Fruit fly (Drosophila melanogaster) whole organism, embryonic: Measurements from ENCODE around the gene Mlp84B.

ENCODE experiments used
- ATbp ChIP-seq: fragments of 200-800 bp; sonication (Bioruptor generic); optimal IDR thresholded peaks from 2 replicates; lab custom pipeline; 2017; ENCODE audit warnings: missing biosample characterization, mild to moderate bottlenecking, missing genetic modification characterization, missing genetic modification reagents
- Asciz ChIP-seq: fragments of 200-800 bp; sonication (Bioruptor generic); optimal IDR thresholded peaks from 2 replicates; lab custom pipeline; 2017; ENCODE audit warnings: missing biosample characterization, mild to moderate bottlenecking, missing genetic modification characterization, missing genetic modification reagents
- Atf6 ChIP-seq: fragments of 200-800 bp; sonication (Bioruptor generic); IDR thresholded peaks from 2 replicates; pipeline ENCODE4 v1.3.6; 2022; ENCODE audit warnings: missing biosample characterization, missing genetic modification characterization
- CG10321 ChIP-seq: fragments of 200-800 bp; sonication (Bioruptor generic); IDR thresholded peaks from 2 replicates; pipeline ENCODE4 v1.3.6; 2022; ENCODE audit warnings: missing biosample characterization, missing genetic modification characterization
- CG10959 ChIP-seq: fragments of 200-800 bp; sonication (Bioruptor generic); IDR thresholded peaks from 2 replicates; pipeline ENCODE4 v1.3.6; 2022; ENCODE audit warnings: missing biosample characterization, missing genetic modification characterization
- CG11085 ChIP-seq: fragments of 200-800 bp; sonication (Bioruptor generic); IDR thresholded peaks from 2 replicates; pipeline ENCODE4 v1.3.6; 2022; ENCODE audit warnings: missing biosample characterization, missing genetic modification characterization
- CG11398 ChIP-seq: fragments of 200-800 bp; sonication (Bioruptor generic); optimal IDR thresholded peaks from 2 replicates; lab custom pipeline; 2016; ENCODE audit warnings: missing biosample characterization, missing genetic modification characterization
- CG11695 ChIP-seq: fragments of 200-800 bp; sonication (Bioruptor generic); IDR thresholded peaks from 3 replicates; pipeline ENCODE4 v1.3.6; 2022; ENCODE audit warnings: missing biosample characterization, missing genetic modification characterization
- CG1602 ChIP-seq: fragments of 200-800 bp; sonication (Bioruptor generic); optimal IDR thresholded peaks from 3 replicates; lab custom pipeline; 2016; ENCODE audit warnings: missing biosample characterization, missing genetic modification characterization
- CG16779 ChIP-seq: fragments of 200-800 bp; sonication (Bioruptor generic); IDR thresholded peaks from 2 replicates; pipeline ENCODE4 v1.3.6; 2022; ENCODE audit warnings: missing biosample characterization, missing genetic modification characterization
- CG16815 ChIP-seq: fragments of 200-800 bp; sonication (Bioruptor generic); optimal IDR thresholded peaks from 3 replicates; lab custom pipeline; 2017; ENCODE audit warnings: missing biosample characterization, mild to moderate bottlenecking, missing genetic modification characterization
- CG17568 ChIP-seq: fragments of 200-800 bp; sonication (Bioruptor generic); optimal IDR thresholded peaks from 2 replicates; lab custom pipeline; 2018; ENCODE audit warnings: missing biosample characterization, mild to moderate bottlenecking, missing genetic modification characterization, moderate library complexity
- CG17829 ChIP-seq: fragments of 200-800 bp; optimal IDR thresholded peaks from 2 replicates; lab custom pipeline; 2019; ENCODE audit warnings: missing biosample characterization, mild to moderate bottlenecking, missing genetic modification characterization, moderate library complexity
- CG2712 ChIP-seq: fragments of 200-800 bp; optimal IDR thresholded peaks from 3 replicates; lab custom pipeline; 2019; ENCODE audit warnings: missing biosample characterization, mild to moderate bottlenecking, missing genetic modification characterization, moderate library complexity
- CG31441 ChIP-seq: fragments of 200-800 bp; sonication (Bioruptor generic); IDR thresholded peaks from 2 replicates; pipeline ENCODE4 v1.3.6; 2022; ENCODE audit warnings: missing biosample characterization, missing genetic modification characterization
- CG3838 ChIP-seq: fragments of 200-800 bp; sonication (Bioruptor generic); optimal IDR thresholded peaks from 3 replicates; lab custom pipeline; 2016; ENCODE audit warnings: missing biosample characterization, missing genetic modification characterization
- CG4820 ChIP-seq: fragments of 200-800 bp; sonication (Bioruptor generic); optimal IDR thresholded peaks from 3 replicates; lab custom pipeline; 2016; ENCODE audit warnings: missing biosample characterization, missing genetic modification characterization
- CG7556 ChIP-seq: fragments of 200-800 bp; sonication (Bioruptor generic); optimal IDR thresholded peaks from 2 replicates; lab custom pipeline; 2017; ENCODE audit warnings: missing biosample characterization, mild to moderate bottlenecking, missing genetic modification characterization
- CG7786 ChIP-seq: fragments of 200-800 bp; sonication (Bioruptor generic); optimal IDR thresholded peaks from 2 replicates; lab custom pipeline; 2016; ENCODE audit warnings: missing biosample characterization, missing genetic modification characterization
- CG8290 ChIP-seq, 3 experiments: fragments of 200-800 bp; sonication (Bioruptor generic); optimal IDR thresholded peaks; 2 replicates each; lab custom pipeline; 2016 to 2019; ENCODE audit warnings: missing biosample characterization in 3 of 3, missing genetic modification characterization in 3 of 3, mild to moderate bottlenecking in 2 of 3, moderate library complexity in 1 of 3
- CG8924 ChIP-seq: fragments of 200-800 bp; optimal IDR thresholded peaks from 3 replicates; lab custom pipeline; 2019; ENCODE audit warnings: missing biosample characterization, mild to moderate bottlenecking, missing genetic modification characterization, moderate library complexity
- Dip2 ChIP-seq: fragments of 200-800 bp; sonication (Bioruptor generic); IDR thresholded peaks from 2 replicates; pipeline ENCODE4 v1.3.6; 2022; ENCODE audit warnings: missing biosample characterization, missing genetic modification characterization
- Dref ChIP-seq: fragments of 200-800 bp; sonication (Bioruptor generic); IDR thresholded peaks from 2 replicates; pipeline ENCODE4 v1.3.6; 2022; ENCODE audit warnings: missing biosample characterization, missing genetic modification characterization
- E2f2 ChIP-seq: fragments of 200-800 bp; sonication (Bioruptor generic); IDR thresholded peaks from 2 replicates; pipeline ENCODE4 v1.3.6; 2022; ENCODE audit warnings: missing biosample characterization, missing genetic modification characterization
- Ets97D ChIP-seq: fragments of 200-800 bp; sonication (Bioruptor generic); optimal IDR thresholded peaks from 3 replicates; lab custom pipeline; 2016; ENCODE audit warnings: missing biosample characterization, missing genetic modification characterization
- Fer1 ChIP-seq: fragments of 200-800 bp; sonication (Bioruptor generic); optimal IDR thresholded peaks from 2 replicates; lab custom pipeline; 2017; ENCODE audit warnings: missing biosample characterization, mild to moderate bottlenecking, missing genetic modification characterization
- H2.0 ChIP-seq: fragments of 200-800 bp; sonication (Bioruptor generic); IDR thresholded peaks from 2 replicates; pipeline ENCODE4 v1.3.6; 2022; ENCODE audit warnings: missing biosample characterization, missing genetic modification characterization
- HLH54F ChIP-seq: fragments of 200-800 bp; sonication (Bioruptor generic); optimal IDR thresholded peaks from 3 replicates; lab custom pipeline; 2016; ENCODE audit warnings: missing biosample characterization, missing genetic modification characterization
- HLHmδ ChIP-seq: fragments of 200-800 bp; sonication (Bioruptor generic); optimal IDR thresholded peaks from 2 replicates; lab custom pipeline; 2018; ENCODE audit warnings: missing biosample characterization, mild to moderate bottlenecking, missing genetic modification characterization, moderate library complexity
- Hmr ChIP-seq: fragments of 200-800 bp; sonication (Bioruptor generic); optimal IDR thresholded peaks from 3 replicates; lab custom pipeline; 2017; ENCODE audit warnings: mild to moderate bottlenecking, missing biosample characterization, missing genetic modification reagents, missing genetic modification characterization
- Hr78 ChIP-seq, 2 experiments: fragments of 200-800 bp in 1 of 2; fragments of >200 bp in 1 of 2; sonication (Bioruptor generic) in 1 of 2; optimal IDR thresholded peaks; 2 replicates each; lab custom pipeline; 2017 to 2019; ENCODE audit warnings: missing biosample characterization in 2 of 2, missing genetic modification characterization in 2 of 2, mild to moderate bottlenecking in 1 of 2, moderate library complexity in 1 of 2
- Oli ChIP-seq: fragments of 200-800 bp; sonication (Bioruptor generic); optimal IDR thresholded peaks from 2 replicates; lab custom pipeline; 2018; ENCODE audit warnings: missing biosample characterization, mild to moderate bottlenecking, missing genetic modification characterization, moderate library complexity
- PHDP ChIP-seq: fragments of 200-800 bp; sonication (Bioruptor generic); optimal IDR thresholded peaks from 3 replicates; lab custom pipeline; 2018; ENCODE audit warnings: missing biosample characterization, mild to moderate bottlenecking, missing genetic modification characterization, moderate library complexity
- Scr ChIP-seq: fragments of 200-800 bp; sonication (Bioruptor generic); IDR thresholded peaks from 2 replicates; pipeline ENCODE4 v1.3.6; 2022; ENCODE audit warnings: missing biosample characterization, missing genetic modification characterization; ENCODE audit not compliant: partially characterized antibody
- Side ChIP-seq: fragments of 200-800 bp; sonication (Bioruptor generic); optimal IDR thresholded peaks from 2 replicates; lab custom pipeline; 2016; ENCODE audit warnings: missing biosample characterization, missing genetic modification characterization
- YL-1 ChIP-seq: fragments of 200-800 bp; sonication (Bioruptor generic); optimal IDR thresholded peaks from 3 replicates; lab custom pipeline; 2017; ENCODE audit warnings: missing biosample characterization, mild to moderate bottlenecking, missing genetic modification characterization
- az2 ChIP-seq: fragments of 200-800 bp; sonication (Bioruptor generic); optimal IDR thresholded peaks from 3 replicates; lab custom pipeline; 2016; ENCODE audit warnings: missing biosample characterization, missing genetic modification characterization
- bigmax ChIP-seq: fragments of 200-800 bp; sonication (Bioruptor generic); optimal IDR thresholded peaks from 2 replicates; lab custom pipeline; 2018; ENCODE audit warnings: missing biosample characterization, mild to moderate bottlenecking, missing genetic modification characterization
- chif ChIP-seq, 2 experiments: fragments of 200-800 bp; sonication (Bioruptor generic); optimal IDR thresholded peaks; 3 replicates each; lab custom pipeline; 2016; ENCODE audit warnings: missing biosample characterization in 2 of 2, missing genetic modification characterization in 2 of 2
- fru ChIP-seq: fragments of >200 bp; optimal IDR thresholded peaks from 2 replicates; lab custom pipeline; 2017
- gro ChIP-seq: fragments of 200-800 bp; sonication (Bioruptor generic); optimal IDR thresholded peaks from 2 replicates; lab custom pipeline; 2016; ENCODE audit warnings: missing biosample characterization, missing genetic modification characterization
- h ChIP-seq: fragments of >200 bp; optimal IDR thresholded peaks from 2 replicates; lab custom pipeline; 2017
- insv ChIP-seq, 2 experiments: fragments of 200-800 bp; sonication (Bioruptor generic); optimal IDR thresholded peaks; 3 replicates each; lab custom pipeline; 2016 to 2018; ENCODE audit warnings: missing biosample characterization in 2 of 2, missing genetic modification characterization in 2 of 2
- inv ChIP-seq: fragments of 200-800 bp; sonication (Bioruptor generic); IDR thresholded peaks from 2 replicates; pipeline ENCODE4 v1.3.6; 2022; ENCODE audit warnings: missing biosample characterization, missing genetic modification characterization; ENCODE audit not compliant: partially characterized antibody
- luna ChIP-seq: fragments of 200-800 bp; sonication (Bioruptor generic); optimal IDR thresholded peaks from 2 replicates; lab custom pipeline; 2016; ENCODE audit warnings: missing biosample characterization, missing genetic modification characterization
- otp ChIP-seq: fragments of 200-800 bp; sonication (Bioruptor generic); IDR thresholded peaks from 3 replicates; pipeline ENCODE4, ENCODE4 v1.3.6; 2022; ENCODE audit warnings: missing biosample characterization, missing genetic modification characterization
- p53 ChIP-seq: fragments of 200-800 bp; sonication (Bioruptor generic); optimal IDR thresholded peaks from 2 replicates; lab custom pipeline; 2016; ENCODE audit warnings: missing biosample characterization, missing genetic modification characterization
- phol ChIP-seq: fragments of 200-800 bp; sonication (Bioruptor generic); optimal IDR thresholded peaks from 3 replicates; lab custom pipeline; 2018; ENCODE audit warnings: missing biosample characterization, mild to moderate bottlenecking, missing genetic modification characterization, moderate library complexity
- ranshi ChIP-seq: fragments of 200-800 bp; sonication (Bioruptor generic); IDR thresholded peaks from 2 replicates; pipeline ENCODE4 v1.3.6; 2022; ENCODE audit warnings: missing biosample characterization, missing genetic modification characterization
- repo ChIP-seq: fragments of 200-800 bp; sonication (Bioruptor generic); optimal IDR thresholded peaks from 2 replicates; lab custom pipeline; 2016; ENCODE audit warnings: missing biosample characterization, missing genetic modification characterization
- sob ChIP-seq: fragments of 200-800 bp; sonication (Bioruptor generic); IDR thresholded peaks from 2 replicates; pipeline ENCODE4 v1.3.6; 2022; ENCODE audit warnings: missing biosample characterization, missing genetic modification characterization
- usp ChIP-seq: fragments of >200 bp; optimal IDR thresholded peaks from 2 replicates; lab custom pipeline; 2017; ENCODE audit warnings: missing biosample characterization, missing genetic modification characterization

Gene Mlp84B

dm6 chr3R:7081972-7082371 lies 35.6 kb downstream of the Mlp84B start, which contains the start of gene Dpck (continued):
- TF ChIP-seq CG8290 (GFP tag; optimal IDR thresholded peaks at IDR 0.05; lab: Kevin White, UChicago) (peak; percentile 22), CG8290 (tag; optimal IDR thresholded peaks at IDR 0.05; lab: Kevin White, UChicago) (peak; percentile 23 to 54), PHDP (tag; lab: Kevin White, UChicago) (no peak), otp (no peak), ATbp (GFP tag; lab: Kevin White, UChicago) (no peak), CG16779 (no peak), sob (GFP tag; lab: Robert Waterston, UW) (no peak; the same call in 1 of the 2 replicates), H2.0 (no peak), chif (GFP tag; optimal IDR thresholded peaks at IDR 0.05; lab: Kevin White, UChicago) (no peak), CG31441 (0 out of 2 replicates have a peak, but pooled peaks have one; percentile 30), HLH54F (no peak), CG3838 (GFP tag; lab: Kevin White, UChicago) (no peak), CG4820 (GFP tag; lab: Kevin White, UChicago) (no peak), repo (GFP tag; lab: Kevin White, UChicago) (no peak), Oli (tag; lab: Kevin White, UChicago) (no peak), insv (GFP tag; optimal IDR thresholded peaks at IDR 0.05; lab: Kevin White, UChicago) (peak in 1 of 2 experiments; percentile 16), Ets97D (peak; percentile 76), CG2712 (peak; percentile 29), gro (peak; percentile 32), CG8924 (tag; lab: Kevin White, UChicago) (peak; percentile 34), usp (GFP tag; lab: Kevin White, UChicago) (no peak), az2 (no peak), Hmr (peak; percentile 46), Dip2 (no peak), Atf6 (no peak), Fer1 (GFP tag; lab: Kevin White, UChicago) (peak; percentile 36), Side (GFP tag; lab: Kevin White, UChicago) (no peak), bigmax (GFP tag; lab: Kevin White, UChicago) (no peak), YL-1 (peak; percentile 49), Hr78 (GFP tag; optimal IDR thresholded peaks at IDR 0.05; lab: Kevin White, UChicago) (no peak), luna (GFP tag; lab: Kevin White, UChicago) (no peak), CG7556 (GFP tag; lab: Kevin White, UChicago) (no peak), h (no peak), CG16815 (GFP tag; lab: Kevin White, UChicago) (no peak), inv (no peak), HLHmδ (GFP tag; lab: Kevin White, UChicago) (no peak), fru (lab: Kevin White, UChicago) (no peak), E2f2 (GFP tag; lab: Robert Waterston, UW) (peak; percentile 52; the same call in 1 of the 2 replicates), phol (tag; lab: Kevin White, UChicago) (peak; percentile 41), CG10959 (no peak), CG11398 (GFP tag; lab: Kevin White, UChicago) (peak; percentile 28), p53 (GFP tag; lab: Kevin White, UChicago) (no peak), Asciz (GFP tag; lab: Kevin White, UChicago) (no peak), CG11085 (GFP tag; lab: Robert Waterston, UW) (no peak), CG10321 (GFP tag; lab: Robert Waterston, UW) (no peak), CG11695 (GFP tag; lab: Robert Waterston, UW) (no peak), Scr (GFP tag; lab: Robert Waterston, UW) (no peak), CG17829 (tag; lab: Kevin White, UChicago) (peak; percentile 38), CG7786 (no peak), ranshi (GFP tag; lab: Robert Waterston, UW) (no peak; the same call in 1 of the 2 replicates), Dref (GFP tag; lab: Robert Waterston, UW) (no peak), CG17568 (GFP tag; lab: Kevin White, UChicago) (peak; percentile 38), CG1602 (GFP tag; lab: Kevin White, UChicago) (no peak)
